Worm (Caenorhabditis elegans): ENCODE data around the gene iff-1.

The iff-1 gene

DNA sequence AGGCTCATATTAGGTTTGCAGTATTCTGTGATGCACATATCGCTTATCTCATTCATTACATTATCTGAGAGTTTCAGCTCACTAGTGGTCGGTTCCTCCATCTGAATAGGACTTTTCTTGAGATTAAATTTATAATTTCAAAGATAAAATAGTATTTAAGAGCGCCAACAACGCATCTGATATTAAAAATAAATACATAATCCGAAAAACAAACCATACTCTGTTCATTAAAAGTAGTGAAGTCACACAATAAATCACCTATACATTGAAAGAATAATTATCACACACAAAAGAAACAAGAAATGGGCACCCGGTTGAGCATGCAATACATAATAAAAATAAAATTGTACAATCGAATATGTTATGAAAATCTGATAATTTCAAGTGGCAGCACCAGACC, 10.4 kb upstream of the iff-1 start, which contains the start of gene vps-53:
vps-53 (minus strand) TSS at position 101 of the 400 bp plus-strand sequence.
- no peak for TF ChIP-seq ces-1 (GFP tag; optimal IDR thresholded peaks at IDR 0.05)
- TF ChIP-seq lir-3 (tag; optimal IDR thresholded peaks at IDR 0.05; ENCODE audit: poor library complexity) = no peak

- TF ChIP-seq nhr-237 (tag; optimal IDR thresholded peaks at IDR 0.05) (no peak), snu-23 (GFP tag; optimal IDR thresholded peaks at IDR 0.05) (peak; percentile 72), lin-35 (GFP tag; optimal IDR thresholded peaks at IDR 0.05) (peak in 1 of 2 experiments; percentile 35), efl-1 (optimal IDR thresholded peaks at IDR 0.05) (peak; percentile 31), efl-1 (GFP tag; optimal IDR thresholded peaks at IDR 0.05 in 1 of 2) (no peak), nhr-85 (tag) (peak; percentile 42), lsy-2 (tag; optimal IDR thresholded peaks at IDR 0.05) (peak; percentile 31 to 39), sup-37 (GFP tag; optimal IDR thresholded peaks at IDR 0.05) (no peak), Y116A8C.19 (tag; optimal IDR thresholded peaks at IDR 0.05; ENCODE audit: borderline replicate concordance) (no peak), nhr-20 (tag; optimal IDR thresholded peaks at IDR 0.05) (peak; percentile 64), nhr-90 (tag; optimal IDR thresholded peaks at IDR 0.05; ENCODE audit: poor library complexity) (peak; percentile 44), jun-1 (tag; optimal IDR thresholded peaks at IDR 0.05) (no peak), xbp-1 (tag; optimal IDR thresholded peaks at IDR 0.05) (peak; percentile 2), nhr-71 (tag; optimal IDR thresholded peaks at IDR 0.05) (peak; percentile 87), vab-15 (tag; optimal IDR thresholded peaks at IDR 0.05) (no peak), elt-2 (tag; optimal IDR thresholded peaks at IDR 0.05) (peak; percentile 2), ceh-8 (GFP tag; optimal IDR thresholded peaks at IDR 0.05) (no peak), lin-13 (GFP tag; optimal IDR thresholded peaks at IDR 0.05) (no peak)
Observed at ce11 chrIII:9752852-9753251, 5.9 kb upstream of the iff-1 start, which contains the start of gene ech-6. Gene ech-6, minus strand, starts transcription at chrIII:9752883.

- TF ChIP-seq C04F5.9 (tag; optimal IDR thresholded peaks at IDR 0.05) (no peak), hlh-4 (tag; optimal IDR thresholded peaks at IDR 0.05) (peak; percentile 23), nhr-71 (tag; optimal IDR thresholded peaks at IDR 0.05) (peak; percentile 40), skn-1 (tag; optimal IDR thresholded peaks at IDR 0.05) (no peak), efl-1 (optimal IDR thresholded peaks at IDR 0.05) (no peak), efl-1 (GFP tag; optimal IDR thresholded peaks at IDR 0.05 in 1 of 2) (peak in 1 of 2 experiments; percentile 56), fkh-8 (tag; optimal IDR thresholded peaks at IDR 0.05) (no peak), nhr-12 (tag; optimal IDR thresholded peaks at IDR 0.05) (no peak)
Observed at ce11 chrIII:9751074-9751473, 4.1 kb upstream of the iff-1 start, which contains the start of gene T05G5.5. Gene T05G5.5, minus strand, starts transcription at chrIII:9751432.

DNA sequence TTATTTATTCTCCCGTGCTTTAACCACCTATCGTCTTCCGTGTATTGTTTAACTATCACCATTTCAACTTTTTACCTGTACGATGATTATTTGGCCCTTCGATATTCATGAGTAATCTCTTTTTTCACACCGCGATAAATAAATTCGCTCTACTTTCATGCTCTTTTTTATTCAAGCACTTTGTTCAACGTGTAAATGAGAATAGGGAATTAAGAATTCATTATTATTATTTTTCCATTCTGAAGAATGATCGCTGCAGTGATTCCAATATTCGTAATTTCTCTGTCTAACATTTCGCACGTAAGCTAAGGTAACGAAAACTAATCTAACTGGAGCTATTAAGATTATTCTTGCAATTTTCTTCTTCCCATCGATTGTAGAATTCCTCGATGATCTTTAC, 1.7 kb upstream of the iff-1 start, which contains the start of gene T05G5.4:
T05G5.4 (plus strand) TSS at position 241 of the 400 bp plus-strand sequence.
- no peak for TF ChIP-seq zag-1 (tag; optimal IDR thresholded peaks at IDR 0.05)
- no peak for TF ChIP-seq nhr-84 (tag; optimal IDR thresholded peaks at IDR 0.05)

DNA sequence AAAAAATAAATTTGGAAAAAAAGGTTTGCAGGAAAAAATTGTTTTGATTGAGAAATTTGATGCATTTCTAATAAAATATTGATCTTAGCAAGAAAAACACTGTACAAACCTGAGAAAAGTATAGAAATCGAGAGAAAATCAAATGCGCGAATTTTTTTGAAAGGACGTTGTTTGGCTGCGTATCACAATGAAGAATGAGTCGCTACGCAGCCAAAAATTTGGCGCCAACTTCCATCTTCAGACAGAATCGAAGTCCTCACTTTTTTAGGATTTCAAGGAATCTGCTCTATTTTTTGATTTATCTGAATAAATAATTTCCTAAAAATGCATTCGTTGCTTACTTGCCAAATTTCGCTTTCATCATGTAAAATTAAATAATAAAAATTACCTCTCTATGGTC, 328 bp downstream of the iff-1 start:
- TF ChIP-seq isw-1 (GFP tag; IDR thresholded peaks at IDR 0.05) (no peak), efl-1 (optimal IDR thresholded peaks at IDR 0.05) (peak in 1 of 2 experiments; percentile 52), efl-1 (GFP tag; optimal IDR thresholded peaks at IDR 0.05 in 1 of 2) (peak in 1 of 2 experiments; percentile 47)

DNA sequence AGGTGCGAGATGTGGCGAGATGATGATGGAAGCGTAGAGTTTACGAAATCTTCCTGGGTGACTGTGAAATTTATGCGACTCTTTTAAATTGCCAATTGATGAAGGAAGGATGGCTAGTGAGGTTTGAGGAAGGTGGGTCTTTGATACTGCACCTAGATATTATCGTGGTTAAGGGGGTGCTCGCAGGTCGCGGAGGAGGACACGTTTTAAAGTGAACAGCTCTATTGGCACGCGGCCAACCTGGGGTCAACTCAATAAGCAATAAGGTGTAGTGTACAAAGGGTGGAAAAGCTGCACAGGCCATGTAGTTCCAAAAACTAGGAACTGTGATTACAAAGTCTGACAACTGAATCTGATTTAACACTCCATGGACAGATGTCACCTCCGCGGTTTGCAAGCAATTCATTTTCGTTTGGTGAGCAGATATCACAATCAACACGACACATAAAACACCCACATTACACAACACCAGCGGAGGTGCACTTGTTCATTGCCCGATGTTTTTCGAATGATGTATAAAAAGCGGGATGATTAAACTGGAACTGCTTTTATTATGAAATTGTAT, 1.6 kb downstream of the iff-1 start:
- no peak for TF ChIP-seq ztf-11 (tag; optimal IDR thresholded peaks at IDR 0.05)
- TF ChIP-seq nhr-76 (tag; optimal IDR thresholded peaks at IDR 0.05) = no peak
- no peak for TF ChIP-seq nhr-11 (tag; optimal IDR thresholded peaks at IDR 0.05)
- TF ChIP-seq ceh-88 (GFP tag; IDR thresholded peaks at IDR 0.05) = no peak
- TF ChIP-seq ces-1 (GFP tag; optimal IDR thresholded peaks at IDR 0.05) = no peak
- peak; percentile 32 for TF ChIP-seq rnt-1 (tag; optimal IDR thresholded peaks at IDR 0.05)
- TF ChIP-seq lin-14 (GFP tag; optimal IDR thresholded peaks at IDR 0.05) = peak; percentile 20
- no peak for TF ChIP-seq nhr-71 (tag; optimal IDR thresholded peaks at IDR 0.05)
- no peak for TF ChIP-seq nhr-19 (GFP tag; conservative IDR thresholded peaks at IDR 0.05)
- TF ChIP-seq lin-39 (tag; optimal IDR thresholded peaks at IDR 0.05) = no peak
- no peak for TF ChIP-seq tlp-1 (tag; optimal IDR thresholded peaks at IDR 0.05)
- no peak for TF ChIP-seq lin-35 (GFP tag; optimal IDR thresholded peaks at IDR 0.05)
- TF ChIP-seq C04F5.9 (tag; optimal IDR thresholded peaks at IDR 0.05) = no peak
- no peak for TF ChIP-seq efl-1 (optimal IDR thresholded peaks at IDR 0.05)
- peak in 1 of 2 experiments; percentile 80 for TF ChIP-seq efl-1 (GFP tag; optimal IDR thresholded peaks at IDR 0.05 in 1 of 2)
- no peak for TF ChIP-seq fos-1 (tag; optimal IDR thresholded peaks at IDR 0.05)
- no peak for TF ChIP-seq dpl-1 (GFP tag; optimal IDR thresholded peaks at IDR 0.05)
- TF ChIP-seq elt-3 (tag; optimal IDR thresholded peaks at IDR 0.05) = no peak
- TF ChIP-seq grh-1 (GFP tag; IDR thresholded peaks at IDR 0.05) = no peak
- TF ChIP-seq nhr-237 (tag; optimal IDR thresholded peaks at IDR 0.05) = no peak

All from whole organism, L1 larva.